Worm (Caenorhabditis elegans) whole organism, L4/young adult: ENCODE measurements around the gene C29F9.9.

Source experiments
- W03F9.2 ChIP-seq: fragments of 150-350 bp; optimal IDR thresholded peaks from 2 replicates; lab custom pipeline; 2014; ENCODE audit warnings: missing biosample characterization, missing genetic modification characterization
- dao-5 ChIP-seq: sonication (generic microtip); optimal IDR thresholded peaks from 2 replicates; lab custom pipeline; 2016; ENCODE audit warnings: missing genotype, missing genetic modification characterization, moderate library complexity, missing compliant biosample characterization

DNA sequence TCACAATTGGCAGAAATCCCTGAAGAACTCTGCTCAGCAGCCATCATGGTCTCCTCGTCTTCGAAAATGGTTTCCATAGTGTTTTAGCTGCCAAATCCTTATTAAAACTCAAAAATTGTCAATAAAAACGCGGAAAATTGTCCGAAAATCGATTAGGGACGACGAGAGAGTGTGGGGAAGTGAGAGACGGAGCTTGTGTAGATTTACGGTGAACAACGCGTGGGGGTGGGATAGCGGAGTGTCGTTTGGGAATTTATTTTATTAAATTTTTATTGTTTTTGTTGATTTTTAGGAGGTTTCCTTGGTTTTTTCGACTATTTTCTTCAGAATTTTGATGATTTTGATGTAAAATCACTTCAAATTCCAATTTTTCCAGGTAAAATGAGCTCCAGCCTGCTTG lies 11.5 kb downstream of the C29F9.9 start, which contains the start of the genes F54C4.4 and mrpl-40:
- TF ChIP-seq dao-5 (tag; lab: Kevin White, UChicago) (no peak), W03F9.2 (tag; lab: Kevin White, UChicago) (no peak)
